Fruit fly (Drosophila melanogaster): ENCODE measurements around the gene CG45603.

The CG45603 gene

DNA sequence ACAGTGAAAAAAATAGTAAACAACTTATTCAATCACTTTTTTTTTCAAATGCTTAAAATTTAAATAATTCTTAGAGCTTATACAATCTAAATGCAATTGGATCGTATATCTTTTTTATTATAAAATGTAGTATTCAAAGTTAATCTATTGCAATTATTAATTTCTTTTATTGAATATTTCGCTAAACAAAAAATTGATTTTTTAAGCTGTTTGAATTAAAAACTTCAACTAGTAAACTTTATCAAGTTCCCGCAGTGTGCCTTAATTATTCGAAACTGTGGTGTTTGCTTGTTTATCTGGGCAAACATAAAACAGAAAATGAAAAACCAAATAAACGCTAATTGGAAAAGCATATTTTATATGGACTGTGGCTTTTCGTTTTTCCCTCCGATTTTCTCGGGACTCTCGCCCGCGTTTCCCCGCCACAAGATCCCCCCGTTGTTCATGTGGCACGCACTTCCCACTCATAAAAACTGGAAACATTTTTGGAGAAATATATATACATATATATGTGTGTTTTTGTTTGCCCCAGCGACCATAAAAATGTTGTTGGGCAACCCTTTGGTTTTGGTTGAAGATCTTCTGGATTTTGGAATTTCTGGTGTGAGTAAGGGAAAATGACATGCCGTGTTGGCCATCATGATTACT lies 49.0 kb upstream of the CG45603 start (continued):
- no peak for TF ChIP-seq Bteb2 (GFP tag; optimal IDR thresholded peaks at IDR 0.05)
- TF ChIP-seq Dad (GFP tag; optimal IDR thresholded peaks at IDR 0.05), result no peak
- no peak for TF ChIP-seq CG13775 (GFP tag; optimal IDR thresholded peaks at IDR 0.05)
- TF ChIP-seq Kr (GFP tag; optimal IDR thresholded peaks at IDR 0.05), result no peak
- TF ChIP-seq peb (GFP tag; IDR thresholded peaks at IDR 0.05), result no peak
- TF ChIP-seq sima (GFP tag; optimal IDR thresholded peaks at IDR 0.05), result no peak
- TF ChIP-seq CG18262 (tag; optimal IDR thresholded peaks at IDR 0.05), result peak; percentile 87
- TF ChIP-seq hb (GFP tag; IDR thresholded peaks at IDR 0.05; ENCODE audit: partially characterized antibody), result no peak
- TF ChIP-seq CG2678 (tag; optimal IDR thresholded peaks at IDR 0.05), result peak; percentile 74
- peak in 1 of 3 experiments; percentile 75 for TF ChIP-seq lola (GFP tag; optimal IDR thresholded peaks at IDR 0.05)
- no peak for TF ChIP-seq Mes4 (GFP tag; optimal IDR thresholded peaks at IDR 0.05)
- TF ChIP-seq Deaf1 (tag; optimal IDR thresholded peaks at IDR 0.05), result peak; percentile 11
- TF ChIP-seq phol (tag; optimal IDR thresholded peaks at IDR 0.05), result peak; percentile 82
- TF ChIP-seq abd-A (tag; optimal IDR thresholded peaks at IDR 0.05), result peak; percentile 16
- no peak for TF ChIP-seq CG4404 (GFP tag; IDR thresholded peaks at IDR 0.05)
- TF ChIP-seq CG9437 (GFP tag; optimal IDR thresholded peaks at IDR 0.05), result peak; percentile 33
- no peak for TF ChIP-seq ham (GFP tag; IDR thresholded peaks at IDR 0.05)
- no peak for TF ChIP-seq ranshi (GFP tag; IDR thresholded peaks at IDR 0.05)
- TF ChIP-seq CG12391 (tag; optimal IDR thresholded peaks at IDR 0.05), result peak; percentile 69
- peak; percentile 81 for TF ChIP-seq CG10979 (tag; optimal IDR thresholded peaks at IDR 0.05)
- TF ChIP-seq CG4282 (GFP tag; optimal IDR thresholded peaks at IDR 0.05), result no peak
- peak; percentile 47 for TF ChIP-seq CG7556 (GFP tag; optimal IDR thresholded peaks at IDR 0.05)
- TF ChIP-seq CG15601 (tag; optimal IDR thresholded peaks at IDR 0.05), result peak; percentile 77
- peak; percentile 62 for TF ChIP-seq CG7839 (tag; optimal IDR thresholded peaks at IDR 0.05)
- TF ChIP-seq CG6689 (GFP tag; IDR thresholded peaks at IDR 0.05), result peak; percentile 28; the same call in 1 of the 2 replicates
- TF ChIP-seq CG8290 (GFP tag; optimal IDR thresholded peaks at IDR 0.05), result no peak
- TF ChIP-seq CG8290 (tag; optimal IDR thresholded peaks at IDR 0.05), result no peak
- TF ChIP-seq pros (GFP tag; optimal IDR thresholded peaks at IDR 0.05), result no peak
- TF ChIP-seq sd (tag; optimal IDR thresholded peaks at IDR 0.05), result peak; percentile 77
- no peak for TF ChIP-seq CG1647 (GFP tag; optimal IDR thresholded peaks at IDR 0.05)
- peak; percentile 4 for TF ChIP-seq CG18619 (GFP tag; optimal IDR thresholded peaks at IDR 0.05)
- no peak for TF ChIP-seq CG4820 (GFP tag; optimal IDR thresholded peaks at IDR 0.05)

- TF ChIP-seq phol (tag; optimal IDR thresholded peaks at IDR 0.05) (peak; percentile 20), ftz-f1 (GFP tag; optimal IDR thresholded peaks at IDR 0.05) (no peak), nom (GFP tag; optimal IDR thresholded peaks at IDR 0.05) (peak; percentile 94), twi (tag; optimal IDR thresholded peaks at IDR 0.05) (no peak), Dp (GFP tag; optimal IDR thresholded peaks at IDR 0.05) (no peak), Drgx (GFP tag; IDR thresholded peaks at IDR 0.05) (peak; percentile 93), Asciz (GFP tag; optimal IDR thresholded peaks at IDR 0.05) (no peak), CG11093 (GFP tag; IDR thresholded peaks at IDR 0.05) (no peak), gem (tag; optimal IDR thresholded peaks at IDR 0.05) (peak; percentile 24), ham (GFP tag; IDR thresholded peaks at IDR 0.05) (no peak), Ets65A (GFP tag) (peak; percentile 19), prd (optimal IDR thresholded peaks at IDR 0.05) (no peak), prd (GFP tag; IDR thresholded peaks at IDR 0.05) (0 out of 3 replicates have a peak, but pooled peaks have one; percentile 11), B-H2 (GFP tag; optimal IDR thresholded peaks at IDR 0.05) (no peak), CG2875 (GFP tag; optimal IDR thresholded peaks at IDR 0.05) (no peak), peb (GFP tag; IDR thresholded peaks at IDR 0.05) (no peak), sob (GFP tag; IDR thresholded peaks at IDR 0.05) (no peak), stc (GFP tag; IDR thresholded peaks at IDR 0.05) (no peak), bsh (GFP tag; optimal IDR thresholded peaks at IDR 0.05) (peak in 1 of 2 experiments; percentile 91), corto (GFP tag; optimal IDR thresholded peaks at IDR 0.05) (peak; percentile 73), hth (optimal IDR thresholded peaks at IDR 0.05) (no peak), gt (GFP tag; IDR thresholded peaks at IDR 0.05) (no peak), usp (GFP tag; optimal IDR thresholded peaks at IDR 0.05) (no peak)
Observed at dm6 chrX:12226561-12226960, 47.9 kb upstream of the CG45603 start.
